Worm (Caenorhabditis elegans): ENCODE data around the gene srr-1.

The srr-1 gene

DNA sequence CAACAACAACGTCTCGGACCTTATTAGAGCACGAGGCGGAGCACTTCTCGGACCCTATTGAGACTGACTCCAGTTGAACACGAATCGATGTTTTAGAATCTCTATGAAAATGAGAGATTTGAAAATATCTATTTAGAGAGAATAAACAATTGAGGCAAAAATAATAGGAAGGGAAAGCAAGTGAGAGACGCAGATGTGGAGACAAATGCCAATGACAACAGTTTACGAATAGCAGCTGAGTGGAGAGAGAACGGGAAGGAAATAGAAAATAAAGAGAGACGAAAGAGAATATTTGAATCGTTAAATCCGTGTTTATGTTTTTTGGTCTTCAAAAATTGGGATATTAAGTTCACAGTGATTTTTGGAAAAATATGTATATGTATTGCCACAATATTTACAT is 43.7 kb downstream of the srr-1 start:
- TF ChIP-seq ceh-44 (GFP tag; IDR thresholded peaks at IDR 0.05) (no peak), dpl-1 (GFP tag; optimal IDR thresholded peaks at IDR 0.05) (no peak), lin-13 (GFP tag; optimal IDR thresholded peaks at IDR 0.05) (peak; percentile 9), F44E2.7 (GFP tag; IDR thresholded peaks at IDR 0.05) (no peak), mdl-1 (tag; optimal IDR thresholded peaks at IDR 0.05) (peak in 1 of 2 experiments; percentile 34), egl-43 (GFP tag; IDR thresholded peaks at IDR 0.05) (no peak), nhr-42 (GFP tag; IDR thresholded peaks at IDR 0.05) (no peak), spr-3 (GFP tag; optimal IDR thresholded peaks at IDR 0.05) (no peak), nhr-11 (tag; optimal IDR thresholded peaks at IDR 0.05) (peak; percentile 26), daf-19 (GFP tag; conservative IDR thresholded peaks at IDR 0.05) (no peak), madf-5 (GFP tag; IDR thresholded peaks at IDR 0.05) (no peak), nhr-77 (tag; optimal IDR thresholded peaks at IDR 0.05) (no peak), jun-1 (tag; optimal IDR thresholded peaks at IDR 0.05) (no peak), lim-7 (GFP tag; IDR thresholded peaks at IDR 0.05) (no peak), hmg-1.1 (GFP tag; IDR thresholded peaks at IDR 0.05) (peak; percentile 33; the same call in 1 of the 2 replicates), rbr-2 (tag; optimal IDR thresholded peaks at IDR 0.05) (peak; percentile 39), fkh-10 (GFP tag; optimal IDR thresholded peaks at IDR 0.05) (no peak), hlh-11 (tag; optimal IDR thresholded peaks at IDR 0.05) (peak; percentile 54), nhr-28 (tag; optimal IDR thresholded peaks at IDR 0.05) (peak; percentile 18), dve-1 (tag; optimal IDR thresholded peaks at IDR 0.05; ENCODE audit: insufficient read depth) (peak; percentile 21), lsy-2 (tag; optimal IDR thresholded peaks at IDR 0.05) (peak in 1 of 2 experiments; percentile 1), nhr-76 (tag; optimal IDR thresholded peaks at IDR 0.05) (no peak), Y105C5A.15 (GFP tag; IDR thresholded peaks at IDR 0.05) (no peak), lir-3 (tag; optimal IDR thresholded peaks at IDR 0.05) (no peak), dmd-6 (GFP tag; IDR thresholded peaks at IDR 0.05) (peak; percentile 35; the same call in 1 of the 2 replicates), nhr-41 (GFP tag; IDR thresholded peaks at IDR 0.05) (no peak), D1046.2 (GFP tag; IDR thresholded peaks at IDR 0.05) (no peak), mes-2 (tag; optimal IDR thresholded peaks at IDR 0.05; ENCODE audit: poor library complexity, severe bottlenecking) (no peak), mep-1 (tag; optimal IDR thresholded peaks at IDR 0.05) (peak; percentile 27), ceh-82 (tag; optimal IDR thresholded peaks at IDR 0.05) (no peak), nhr-10 (tag; optimal IDR thresholded peaks at IDR 0.05) (peak; percentile 18), dmd-8 (GFP tag; IDR thresholded peaks at IDR 0.05) (no peak), daf-16 (GFP tag; optimal IDR thresholded peaks at IDR 0.05) (no peak), daf-16 (tag; optimal IDR thresholded peaks at IDR 0.05) (peak; percentile 72)

DNA sequence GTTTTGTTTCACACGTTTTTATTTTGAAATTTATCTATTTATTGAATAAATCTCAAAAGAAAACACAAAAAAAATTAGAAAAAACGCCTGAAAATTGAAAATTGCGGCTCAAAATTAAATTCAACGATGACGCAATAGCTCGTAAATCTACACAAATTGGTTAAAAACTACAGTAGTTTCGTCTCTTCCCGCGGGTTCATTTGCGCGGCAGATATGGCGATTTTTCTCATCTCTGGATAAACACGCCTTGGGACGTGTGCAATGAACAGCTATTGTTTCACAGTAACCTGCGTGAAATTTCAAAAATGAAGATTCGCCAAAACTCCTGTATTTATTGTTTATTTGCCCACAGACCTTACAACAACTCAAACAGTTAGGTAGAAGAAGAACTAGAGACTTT is 44.3 kb downstream of the srr-1 start:
- peak; percentile 43 for TF ChIP-seq R02D3.7 (tag; optimal IDR thresholded peaks at IDR 0.05)
- TF ChIP-seq ama-1 (optimal IDR thresholded peaks at IDR 0.05): no peak

DNA sequence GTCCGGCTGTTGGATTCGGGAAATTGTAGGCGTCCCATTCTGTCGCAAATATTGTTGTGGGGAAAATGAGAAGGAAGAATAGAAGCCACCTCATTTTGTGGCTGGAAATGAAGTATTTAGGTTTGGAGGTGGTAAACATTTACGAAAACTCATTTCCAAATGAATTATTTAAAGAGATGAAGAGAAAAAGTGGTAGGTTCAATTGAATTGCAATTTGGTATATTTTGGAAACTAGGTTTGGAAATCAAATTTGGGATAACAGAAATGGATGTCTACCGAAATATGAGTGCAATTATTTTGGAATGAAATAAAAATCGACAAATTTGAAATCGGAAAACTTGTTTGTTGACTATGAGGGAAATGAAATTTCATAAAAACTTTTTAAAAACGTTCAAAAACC is 44.7 kb downstream of the srr-1 start, which contains the start of gene F15B9.10:
Gene F15B9.10 (minus strand): TSS at position 101 of the 400 bp plus-strand sequence.
- peak in 1 of 2 experiments; percentile 3 for TF ChIP-seq unc-62 (GFP tag; optimal IDR thresholded peaks at IDR 0.05 in 1 of 2)
- no peak for TF ChIP-seq unc-62 (tag; optimal IDR thresholded peaks at IDR 0.05)
- TF ChIP-seq F37D6.2 (tag; optimal IDR thresholded peaks at IDR 0.05): no peak
- no peak for TF ChIP-seq lim-7 (GFP tag; IDR thresholded peaks at IDR 0.05)
- no peak for TF ChIP-seq rbr-2 (tag; optimal IDR thresholded peaks at IDR 0.05)
- no peak for TF ChIP-seq hlh-11 (tag; optimal IDR thresholded peaks at IDR 0.05)

DNA sequence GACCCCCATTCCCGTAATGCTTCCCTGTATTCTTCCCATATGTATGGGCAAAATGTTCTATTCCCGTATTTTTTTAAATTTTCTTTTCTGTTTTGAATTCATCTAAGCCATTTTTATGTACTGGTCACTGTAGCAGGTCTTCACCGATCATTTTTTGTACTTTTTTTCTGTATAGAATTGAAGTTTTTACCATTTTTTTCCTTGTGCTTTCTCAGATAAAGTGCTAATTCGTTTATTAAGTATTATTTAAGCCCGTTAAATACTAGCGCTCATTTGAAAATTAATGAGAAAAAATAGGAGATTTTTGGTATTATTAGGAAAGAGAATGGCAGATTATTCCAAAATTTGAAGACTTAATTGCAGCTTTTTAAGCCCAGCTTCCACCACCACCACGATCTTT is 46.8 kb downstream of the srr-1 start:
- TF ChIP-seq arid-1 (GFP tag; conservative IDR thresholded peaks at IDR 0.05): 0 out of 2 replicates have a peak, but pooled peaks have one; percentile 28
- no peak for TF ChIP-seq aly-2 (tag; optimal IDR thresholded peaks at IDR 0.05)
- TF ChIP-seq zfp-3 (GFP tag; conservative IDR thresholded peaks at IDR 0.05): no peak
- no peak for TF ChIP-seq nhr-77 (tag; optimal IDR thresholded peaks at IDR 0.05)
- TF ChIP-seq lin-38 (GFP tag; IDR thresholded peaks at IDR 0.05): peak; percentile 40
- TF ChIP-seq ztf-11 (tag; optimal IDR thresholded peaks at IDR 0.05): no peak
- no peak for TF ChIP-seq ZK546.5 (tag; optimal IDR thresholded peaks at IDR 0.05)
- no peak for TF ChIP-seq dmd-8 (GFP tag; IDR thresholded peaks at IDR 0.05)
- no peak for TF ChIP-seq tag-97 (GFP tag; IDR thresholded peaks at IDR 0.05)
